Fruit fly (Drosophila melanogaster): ENCODE measurements around the gene Kat60.

The Kat60 gene

dm6 chr3R:5212759-5213053 lies 19.3 kb downstream of the Kat60 start:
- no peak for TF ChIP-seq insv (optimal IDR thresholded peaks at IDR 0.05)
- no peak for TF ChIP-seq Myc (optimal IDR thresholded peaks at IDR 0.05)
- TF ChIP-seq Sin3A (optimal IDR thresholded peaks at IDR 0.05): no peak

dm6 chr3R:5211901-5212758 lies 19.9 kb downstream of the Kat60 start:
- no peak for TF ChIP-seq Myc (optimal IDR thresholded peaks at IDR 0.05)
- TF ChIP-seq insv (optimal IDR thresholded peaks at IDR 0.05): no peak
- no peak for TF ChIP-seq Sin3A (optimal IDR thresholded peaks at IDR 0.05)
- TF ChIP-seq h (optimal IDR thresholded peaks at IDR 0.05): no peak
- TF ChIP-seq psq (optimal IDR thresholded peaks at IDR 0.05): no peak
- no peak for TF ChIP-seq ttk (optimal IDR thresholded peaks at IDR 0.05)

- TF ChIP-seq h (optimal IDR thresholded peaks at IDR 0.05) (no peak), psq (optimal IDR thresholded peaks at IDR 0.05) (no peak), Sin3A (optimal IDR thresholded peaks at IDR 0.05) (no peak), Myc (optimal IDR thresholded peaks at IDR 0.05) (no peak), insv (optimal IDR thresholded peaks at IDR 0.05) (no peak), ttk (optimal IDR thresholded peaks at IDR 0.05) (no peak)
These were observed 20.6 kb downstream of the Kat60 start for dm6 chr3R:5211401-5211800.

dm6 chr3R:5209481-5209880 lies 22.5 kb downstream of the Kat60 start:
- TF ChIP-seq h (optimal IDR thresholded peaks at IDR 0.05) (no peak), psq (optimal IDR thresholded peaks at IDR 0.05) (no peak)

- TF ChIP-seq Sin3A (optimal IDR thresholded peaks at IDR 0.05) (no peak), insv (optimal IDR thresholded peaks at IDR 0.05) (no peak), Myc (optimal IDR thresholded peaks at IDR 0.05) (no peak), ttk (optimal IDR thresholded peaks at IDR 0.05) (no peak), psq (optimal IDR thresholded peaks at IDR 0.05) (no peak), h (optimal IDR thresholded peaks at IDR 0.05) (no peak)
These were observed 24.0 kb downstream of the Kat60 start for dm6 chr3R:5208115-5208365.

dm6 chr3R:5207277-5208114 lies 24.5 kb downstream of the Kat60 start:
- TF ChIP-seq ttk (optimal IDR thresholded peaks at IDR 0.05): no peak
- no peak for TF ChIP-seq psq (optimal IDR thresholded peaks at IDR 0.05)
- TF ChIP-seq insv (optimal IDR thresholded peaks at IDR 0.05): no peak
- no peak for TF ChIP-seq Myc (optimal IDR thresholded peaks at IDR 0.05)
- no peak for TF ChIP-seq Sin3A (optimal IDR thresholded peaks at IDR 0.05)
- no peak for TF ChIP-seq h (optimal IDR thresholded peaks at IDR 0.05)

dm6 chr3R:5205319-5206033 lies 26.5 kb downstream of the Kat60 start:
- no peak for TF ChIP-seq ttk (optimal IDR thresholded peaks at IDR 0.05)
- no peak for TF ChIP-seq psq (optimal IDR thresholded peaks at IDR 0.05)
- TF ChIP-seq Sin3A (optimal IDR thresholded peaks at IDR 0.05): no peak
- no peak for TF ChIP-seq h (optimal IDR thresholded peaks at IDR 0.05)
- no peak for TF ChIP-seq insv (optimal IDR thresholded peaks at IDR 0.05)
- TF ChIP-seq Myc (optimal IDR thresholded peaks at IDR 0.05): no peak

- no peak for TF ChIP-seq psq (optimal IDR thresholded peaks at IDR 0.05)
- no peak for TF ChIP-seq ttk (optimal IDR thresholded peaks at IDR 0.05)
- TF ChIP-seq Sin3A (optimal IDR thresholded peaks at IDR 0.05): no peak
- no peak for TF ChIP-seq insv (optimal IDR thresholded peaks at IDR 0.05)
- TF ChIP-seq h (optimal IDR thresholded peaks at IDR 0.05): no peak
- TF ChIP-seq Myc (optimal IDR thresholded peaks at IDR 0.05): no peak
These were observed 28.2 kb downstream of the Kat60 start for dm6 chr3R:5203796-5204195.

- TF ChIP-seq psq (optimal IDR thresholded peaks at IDR 0.05) (no peak), Sin3A (optimal IDR thresholded peaks at IDR 0.05) (no peak), insv (optimal IDR thresholded peaks at IDR 0.05) (no peak), h (optimal IDR thresholded peaks at IDR 0.05) (no peak), ttk (optimal IDR thresholded peaks at IDR 0.05) (no peak), Myc (optimal IDR thresholded peaks at IDR 0.05) (no peak)
These were observed 32.4 kb downstream of the Kat60 start for dm6 chr3R:5199581-5199980.

dm6 chr3R:5198302-5198701 lies 33.7 kb downstream of the Kat60 start:
- TF ChIP-seq psq (optimal IDR thresholded peaks at IDR 0.05) (no peak), Myc (optimal IDR thresholded peaks at IDR 0.05) (no peak), ttk (optimal IDR thresholded peaks at IDR 0.05) (no peak), h (optimal IDR thresholded peaks at IDR 0.05) (no peak), Sin3A (optimal IDR thresholded peaks at IDR 0.05) (no peak), insv (optimal IDR thresholded peaks at IDR 0.05) (no peak)

dm6 chr3R:5193271-5193670 lies 38.7 kb downstream of the Kat60 start:
- TF ChIP-seq h (optimal IDR thresholded peaks at IDR 0.05) (no peak), ttk (optimal IDR thresholded peaks at IDR 0.05) (no peak), psq (optimal IDR thresholded peaks at IDR 0.05) (no peak), Sin3A (optimal IDR thresholded peaks at IDR 0.05) (no peak), insv (optimal IDR thresholded peaks at IDR 0.05) (no peak), Myc (optimal IDR thresholded peaks at IDR 0.05) (no peak)

dm6 chr3R:5187806-5188205 lies 44.2 kb downstream of the Kat60 start:
- TF ChIP-seq h (optimal IDR thresholded peaks at IDR 0.05) (no peak), psq (optimal IDR thresholded peaks at IDR 0.05) (no peak), Myc (optimal IDR thresholded peaks at IDR 0.05) (no peak), insv (optimal IDR thresholded peaks at IDR 0.05) (no peak), ttk (optimal IDR thresholded peaks at IDR 0.05) (no peak), Sin3A (optimal IDR thresholded peaks at IDR 0.05) (no peak)

All from Kc167 (cell line).